Fruit fly (Drosophila melanogaster): ENCODE results near the gene REPTOR-BP.
A peak's percentile ranks its signal among the peaks of the same experiment; 100 is the strongest.

The REPTOR-BP gene

dm6 chr2L:10250441-10250847, 13.5 kb upstream of the REPTOR-BP start, which contains the start of the genes bsk and CG31717 (continued):
- TF ChIP-seq CG3995 (GFP tag; optimal IDR thresholded peaks at IDR 0.05) (peak; percentile 62), Dip2 (GFP tag; IDR thresholded peaks at IDR 0.05) (no peak), odd (GFP tag; optimal IDR thresholded peaks at IDR 0.05) (no peak), CG1792 (GFP tag; optimal IDR thresholded peaks at IDR 0.05) (no peak), Lim3 (GFP tag; IDR thresholded peaks at IDR 0.05) (no peak), gem (tag; optimal IDR thresholded peaks at IDR 0.05) (no peak), ham (GFP tag; IDR thresholded peaks at IDR 0.05) (no peak), her (GFP tag; optimal IDR thresholded peaks at IDR 0.05) (no peak), Dll (GFP tag; IDR thresholded peaks at IDR 0.05; ENCODE audit: partially characterized antibody) (peak; percentile 68; the same call in 2 of the 4 replicates)

dm6 chr2L:10251592-10251991, 12.3 kb upstream of the REPTOR-BP start, which contains the start of gene Ror:
Ror (plus strand) TSS chr2L:10251843.
- peak; percentile 1 for TF ChIP-seq stwl (tag; optimal IDR thresholded peaks at IDR 0.05)
- TF ChIP-seq MESR4 (GFP tag; optimal IDR thresholded peaks at IDR 0.05), result peak; percentile 7
- 0 out of 4 replicates have a peak, but pooled peaks have one; percentile 12 for TF ChIP-seq Dll (GFP tag; IDR thresholded peaks at IDR 0.05; ENCODE audit: partially characterized antibody)
- TF ChIP-seq Scr (GFP tag; IDR thresholded peaks at IDR 0.05; ENCODE audit: partially characterized antibody), result peak; percentile 47; the same call in 1 of the 2 replicates
- TF ChIP-seq slbo (GFP tag; IDR thresholded peaks at IDR 0.05), result no peak
- peak; percentile 64 for TF ChIP-seq CG30020 (tag; optimal IDR thresholded peaks at IDR 0.05)
- TF ChIP-seq nerfin-1 (tag; optimal IDR thresholded peaks at IDR 0.05), result peak; percentile 43
- TF ChIP-seq CG7786 (GFP tag; optimal IDR thresholded peaks at IDR 0.05), result no peak
- TF ChIP-seq BEAF-32 (GFP tag; optimal IDR thresholded peaks at IDR 0.05), result peak; percentile 50
- TF ChIP-seq unc-4 (GFP tag; IDR thresholded peaks at IDR 0.05; ENCODE audit: partially characterized antibody), result peak; percentile 47; the same call in 1 of the 2 replicates
- TF ChIP-seq CG8290 (GFP tag; optimal IDR thresholded peaks at IDR 0.05), result no peak
- no peak for TF ChIP-seq CG8290 (tag; optimal IDR thresholded peaks at IDR 0.05)
- peak; percentile 71 for TF ChIP-seq CG2116 (GFP tag; optimal IDR thresholded peaks at IDR 0.05)
- no peak for TF ChIP-seq CG6254 (GFP tag; optimal IDR thresholded peaks at IDR 0.05)

dm6 chr2L:10255725-10256158, 8.2 kb upstream of the REPTOR-BP start, which contains the start of gene CG5676:
CG5676 (minus strand) TSS chr2L:10255891.
- no peak for TF ChIP-seq chinmo (GFP tag; IDR thresholded peaks at IDR 0.05; ENCODE audit: partially characterized antibody)
- TF ChIP-seq CG18011 (GFP tag; optimal IDR thresholded peaks at IDR 0.05), result no peak
- no peak for TF ChIP-seq CrebB (tag; optimal IDR thresholded peaks at IDR 0.05)
- TF ChIP-seq CG2712 (tag; optimal IDR thresholded peaks at IDR 0.05), result no peak
- TF ChIP-seq Fer1 (GFP tag; optimal IDR thresholded peaks at IDR 0.05), result peak; percentile 19
- peak; percentile 52 for TF ChIP-seq stwl (tag; optimal IDR thresholded peaks at IDR 0.05)
- TF ChIP-seq CG1603 (tag; optimal IDR thresholded peaks at IDR 0.05), result peak; percentile 100
- peak; percentile 26; the same call in 1 of the 2 replicates for TF ChIP-seq Scr (GFP tag; IDR thresholded peaks at IDR 0.05; ENCODE audit: partially characterized antibody)
- TF ChIP-seq Tbp (GFP tag; optimal IDR thresholded peaks at IDR 0.05), result no peak
- no peak for TF ChIP-seq Xrp1 (GFP tag; IDR thresholded peaks at IDR 0.05)
- TF ChIP-seq unpg (GFP tag; optimal IDR thresholded peaks at IDR 0.05), result no peak
- TF ChIP-seq MESR4 (GFP tag; optimal IDR thresholded peaks at IDR 0.05), result peak; percentile 77
- TF ChIP-seq lab (GFP tag; optimal IDR thresholded peaks at IDR 0.05), result no peak
- peak; percentile 15 for TF ChIP-seq CG4617 (GFP tag; optimal IDR thresholded peaks at IDR 0.05; ENCODE audit: borderline replicate concordance)
- TF ChIP-seq CG18262 (tag; optimal IDR thresholded peaks at IDR 0.05), result peak; percentile 4
- TF ChIP-seq Mes4 (GFP tag; optimal IDR thresholded peaks at IDR 0.05), result no peak
- TF ChIP-seq CG7745 (tag; optimal IDR thresholded peaks at IDR 0.05), result peak; percentile 36
- TF ChIP-seq E2f2 (GFP tag; IDR thresholded peaks at IDR 0.05), result 0 out of 2 replicates have a peak, but pooled peaks have one; percentile 8
- no peak for TF ChIP-seq CG10654 (GFP tag; optimal IDR thresholded peaks at IDR 0.05)
- TF ChIP-seq pum (GFP tag; optimal IDR thresholded peaks at IDR 0.05), result no peak
- no peak for TF ChIP-seq gsb-n (tag; optimal IDR thresholded peaks at IDR 0.05)
- TF ChIP-seq zen2 (GFP tag; IDR thresholded peaks at IDR 0.05; ENCODE audit: partially characterized antibody), result no peak
- TF ChIP-seq CG12659 (GFP tag; optimal IDR thresholded peaks at IDR 0.05), result peak; percentile 57
- peak; percentile 31 for TF ChIP-seq trem (tag; optimal IDR thresholded peaks at IDR 0.05)
- peak; percentile 14 for TF ChIP-seq CG8290 (GFP tag; optimal IDR thresholded peaks at IDR 0.05)
- TF ChIP-seq CG8290 (tag; optimal IDR thresholded peaks at IDR 0.05), result no peak
- TF ChIP-seq CoRest (tag; optimal IDR thresholded peaks at IDR 0.05), result no peak
- peak; percentile 78 for TF ChIP-seq CG3995 (GFP tag; optimal IDR thresholded peaks at IDR 0.05)
- no peak for TF ChIP-seq GATAe (GFP tag; conservative IDR thresholded peaks at IDR 0.05)
- no peak for TF ChIP-seq CG8765 (GFP tag; IDR thresholded peaks at IDR 0.05)
